Worm (Caenorhabditis elegans) whole organism, L2 larva: ENCODE results near the gene T23B7.3.

ENCODE experiments used
- C34F6.9 ChIP-seq: fragments of 150-350 bp; optimal IDR thresholded peaks from 2 replicates; lab custom pipeline; 2014; ENCODE audit warnings: missing biosample characterization, missing genetic modification characterization
- R02D3.7 ChIP-seq: fragments of 150-350 bp; optimal IDR thresholded peaks from 2 replicates; lab custom pipeline; 2014; ENCODE audit warnings: missing biosample characterization, missing genetic modification characterization
- Y55F3AM.14 ChIP-seq: fragments of 200-800 bp; sonication (Bioruptor generic); optimal IDR thresholded peaks from 2 replicates; lab custom pipeline; 2018; ENCODE audit warnings: mild to moderate bottlenecking, missing genetic modification characterization, missing compliant biosample characterization
- ZK546.5 ChIP-seq: sonication (generic microtip); optimal IDR thresholded peaks from 2 replicates; lab custom pipeline; 2017; ENCODE audit warnings: missing biosample characterization, missing genetic modification characterization
- ama-1 ChIP-seq: fragments of 150-350 bp; optimal IDR thresholded peaks from 2 replicates; lab custom pipeline; 2018; ENCODE audit warnings: inconsistent platforms
- blmp-1 ChIP-seq: sonication (generic microtip); optimal IDR thresholded peaks from 2 replicates; lab custom pipeline; 2017; ENCODE audit warnings: missing genetic modification characterization, mild to moderate bottlenecking, missing compliant biosample characterization, antibody characterized with exemption, moderate library complexity; ENCODE audit not compliant: insufficient read depth
- ceh-82 ChIP-seq: fragments of 150-350 bp; optimal IDR thresholded peaks from 2 replicates; lab custom pipeline; 2014; ENCODE audit warnings: missing biosample characterization, missing genetic modification characterization
- crh-2 ChIP-seq: sonication (generic microtip); optimal IDR thresholded peaks from 2 replicates; lab custom pipeline; 2017; ENCODE audit warnings: missing biosample characterization, missing genetic modification characterization
- elt-3 ChIP-seq: sonication (generic microtip); optimal IDR thresholded peaks from 2 replicates; lab custom pipeline; 2017; ENCODE audit warnings: missing biosample characterization, missing genetic modification characterization
- fos-1 ChIP-seq: fragments of 150-350 bp; optimal IDR thresholded peaks from 2 replicates; lab custom pipeline; 2014; ENCODE audit warnings: missing biosample characterization, missing genetic modification characterization
- gmeb-1 ChIP-seq: fragments of 150-350 bp; optimal IDR thresholded peaks from 2 replicates; lab custom pipeline; 2014; ENCODE audit warnings: missing biosample characterization, missing genetic modification characterization
- lin-39 ChIP-seq: fragments of 150-350 bp; optimal IDR thresholded peaks from 2 replicates; lab custom pipeline; 2014; ENCODE audit warnings: missing biosample characterization, missing genetic modification reagents, missing genetic modification characterization
- lsy-2 ChIP-seq, 2 experiments: fragments of 150-350 bp in 1 of 2; sonication (generic microtip) in 1 of 2; optimal IDR thresholded peaks; 2 replicates each; lab custom pipeline; 2014 to 2017; ENCODE audit warnings: missing biosample characterization in 2 of 2, missing genetic modification characterization in 2 of 2
- mbf-1 ChIP-seq: sonication (generic microtip); optimal IDR thresholded peaks from 2 replicates; lab custom pipeline; 2017; ENCODE audit warnings: missing biosample characterization, missing genetic modification characterization
- mdl-1 ChIP-seq, 2 experiments: fragments of 150-350 bp in 1 of 2; sonication (generic microtip) in 1 of 2; optimal IDR thresholded peaks; 2 replicates each; lab custom pipeline; 2017; ENCODE audit warnings: missing biosample characterization in 2 of 2, missing genetic modification characterization in 2 of 2
- nhr-11 ChIP-seq: fragments of 150-350 bp; optimal IDR thresholded peaks from 2 replicates; lab custom pipeline; 2014; ENCODE audit warnings: missing biosample characterization, missing genetic modification characterization
- nhr-12 ChIP-seq: fragments of 150-350 bp; optimal IDR thresholded peaks from 2 replicates; lab custom pipeline; 2014; ENCODE audit warnings: missing biosample characterization, missing genetic modification characterization
- nhr-129 ChIP-seq: fragments of 150-350 bp; optimal IDR thresholded peaks from 2 replicates; lab custom pipeline; 2014; ENCODE audit warnings: missing biosample characterization, missing genetic modification characterization
- nhr-21 ChIP-seq: fragments of 150-350 bp; optimal IDR thresholded peaks from 2 replicates; lab custom pipeline; 2014; ENCODE audit warnings: missing biosample characterization, missing genetic modification characterization
- nhr-237 ChIP-seq: fragments of 150-350 bp; optimal IDR thresholded peaks from 2 replicates; lab custom pipeline; 2014; ENCODE audit warnings: missing biosample characterization, missing genetic modification characterization
- nhr-25 ChIP-seq: fragments of 150-350 bp; sonication (generic microtip); optimal IDR thresholded peaks from 3 replicates; lab custom pipeline; 2014; ENCODE audit warnings: missing biosample characterization, missing genetic modification characterization
- sem-4 ChIP-seq: fragments of 150-350 bp; optimal IDR thresholded peaks from 2 replicates; lab custom pipeline; 2014; ENCODE audit warnings: missing biosample characterization, missing genetic modification reagents, missing genetic modification characterization
- skn-1 ChIP-seq: sonication (generic microtip); optimal IDR thresholded peaks from 2 replicates; lab custom pipeline; 2017; ENCODE audit warnings: missing biosample characterization, missing genetic modification characterization
- sma-3 ChIP-seq: sonication (generic microtip); optimal IDR thresholded peaks from 2 replicates; lab custom pipeline; 2016; ENCODE audit warnings: missing genetic modification reagents, missing genetic modification characterization, missing compliant biosample characterization
- sma-9 ChIP-seq, 2 experiments: fragments of 150-350 bp in 1 of 2; sonication (generic microtip) in 1 of 2; optimal IDR thresholded peaks; 2 replicates each; lab custom pipeline; 2014 to 2016; ENCODE audit warnings: missing genetic modification characterization in 2 of 2, mild to moderate bottlenecking in 1 of 2, missing biosample characterization in 1 of 2, missing compliant biosample characterization in 1 of 2, missing genetic modification reagents in 1 of 2, moderate library complexity in 1 of 2
- unc-39 ChIP-seq: fragments of 150-350 bp; optimal IDR thresholded peaks from 2 replicates; lab custom pipeline; 2014; ENCODE audit warnings: missing biosample characterization, missing genetic modification characterization
- unc-55 ChIP-seq: fragments of 150-350 bp; sonication (generic microtip); optimal IDR thresholded peaks from 3 replicates; lab custom pipeline; 2014; ENCODE audit warnings: missing biosample characterization, missing genetic modification reagents, missing genetic modification characterization
- ztf-1 ChIP-seq: fragments of 200-800 bp; sonication (Bioruptor generic); conservative IDR thresholded peaks from 2 replicates; pipeline ENCODE4 v1.3.6; 2022; ENCODE audit warnings: missing genetic modification characterization, missing compliant biosample characterization
- ztf-4 ChIP-seq: fragments of 150-350 bp; optimal IDR thresholded peaks from 2 replicates; lab custom pipeline; 2014; ENCODE audit warnings: missing biosample characterization, missing genetic modification characterization

Gene T23B7.3

ce11 chrII:4854761-4855160, 4.8 kb downstream of the T23B7.3 start:
- TF ChIP-seq nhr-129 (tag; lab: Kevin White, UChicago) (no peak), sem-4 (tag; lab: Kevin White, UChicago) (no peak), C34F6.9 (peak; percentile 39), lsy-2 (tag; optimal IDR thresholded peaks at IDR 0.05; lab: Kevin White, UChicago) (no peak), unc-55 (GFP tag; lab: Kevin White, UChicago) (peak; percentile 35)
- TF ChIP-seq, all 48 proteins: peak for 2

DNA sequence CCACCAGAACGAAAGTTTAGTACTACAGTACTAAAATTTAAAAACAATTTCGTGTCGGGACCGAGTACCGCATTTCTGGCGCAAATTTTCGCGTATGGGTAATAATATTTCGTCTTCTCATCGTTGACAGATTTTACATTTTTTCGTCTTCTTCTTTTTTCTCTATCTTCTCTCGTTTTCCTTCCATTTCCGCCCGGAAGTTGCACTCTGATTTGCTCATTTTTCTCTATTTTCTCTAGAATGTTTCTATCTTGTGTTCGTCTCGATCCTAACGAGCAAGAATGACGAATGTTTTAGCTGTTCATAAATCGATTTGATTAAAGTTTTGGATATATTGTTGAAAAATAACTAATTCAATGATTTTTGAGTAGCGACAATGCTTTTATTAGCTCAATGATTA, 5.5 kb downstream of the T23B7.3 start:
- TF ChIP-seq sma-9 (GFP tag; optimal IDR thresholded peaks at IDR 0.05; lab: Kevin White, UChicago) (peak; percentile 49), sma-9 (tag; optimal IDR thresholded peaks at IDR 0.05; lab: Kevin White, UChicago) (no peak), nhr-11 (tag; lab: Kevin White, UChicago) (no peak), C34F6.9 (peak; percentile 15), R02D3.7 (tag; lab: Kevin White, UChicago) (no peak), lsy-2 (tag; optimal IDR thresholded peaks at IDR 0.05; lab: Kevin White, UChicago) (peak; percentile 2 to 24), ztf-1 (no peak), Y55F3AM.14 (no peak)

- peak; percentile 6 for TF ChIP-seq unc-55 (GFP tag; lab: Kevin White, UChicago)
- peak; percentile 11 for TF ChIP-seq gmeb-1 (tag; lab: Kevin White, UChicago)
- TF ChIP-seq lsy-2 (tag; optimal IDR thresholded peaks at IDR 0.05; lab: Kevin White, UChicago), result peak in 1 of 2 experiments; percentile 52
- TF ChIP-seq mbf-1 (tag; lab: Kevin White, UChicago), result no peak
- no peak for TF ChIP-seq ztf-1
- peak; percentile 58 for TF ChIP-seq nhr-21 (tag; lab: Kevin White, UChicago)
- peak; percentile 1 for TF ChIP-seq skn-1
- peak; percentile 13 for TF ChIP-seq nhr-129 (tag; lab: Kevin White, UChicago)
- peak; percentile 4 for TF ChIP-seq crh-2 (tag; lab: Kevin White, UChicago)
- TF ChIP-seq sma-9 (GFP tag; optimal IDR thresholded peaks at IDR 0.05; lab: Kevin White, UChicago), result peak; percentile 32
- TF ChIP-seq sma-9 (tag; optimal IDR thresholded peaks at IDR 0.05; lab: Kevin White, UChicago), result no peak
- TF ChIP-seq ZK546.5, result no peak
- TF ChIP-seq nhr-25, result peak; percentile 73
- peak; percentile 54 for TF ChIP-seq C34F6.9
- TF ChIP-seq, all 48 proteins: peak for 10
These were observed 6.1 kb downstream of the T23B7.3 start for ce11 chrII:4856113-4856512.

- TF ChIP-seq nhr-237 (tag; lab: Kevin White, UChicago), result no peak
- TF ChIP-seq ceh-82 (tag; lab: Kevin White, UChicago), result no peak
- peak; percentile 94 for TF ChIP-seq fos-1
- peak; percentile 18 for TF ChIP-seq sma-9 (GFP tag; optimal IDR thresholded peaks at IDR 0.05; lab: Kevin White, UChicago)
- no peak for TF ChIP-seq sma-9 (tag; optimal IDR thresholded peaks at IDR 0.05; lab: Kevin White, UChicago)
- no peak for TF ChIP-seq mdl-1 (tag; optimal IDR thresholded peaks at IDR 0.05; lab: Kevin White, UChicago)
- no peak for TF ChIP-seq unc-39 (tag; lab: Kevin White, UChicago)
- TF ChIP-seq nhr-12, result no peak
- TF ChIP-seq blmp-1 (tag; lab: Kevin White, UChicago), result no peak
- peak; percentile 32 for TF ChIP-seq crh-2 (tag; lab: Kevin White, UChicago)
- no peak for TF ChIP-seq sma-3 (GFP tag; lab: Kevin White, UChicago)
- TF ChIP-seq nhr-129 (tag; lab: Kevin White, UChicago), result peak; percentile 17
These were observed 7.1 kb downstream of the T23B7.3 start for ce11 chrII:4857086-4857485.

ce11 chrII:4857873-4858364, 7.9 kb downstream of the T23B7.3 start, which contains the start of gene F11G11.5:
TSS of gene F11G11.5 (plus strand) at chrII:4857923.
- TF ChIP-seq blmp-1 (tag; lab: Kevin White, UChicago) (no peak), elt-3 (no peak), ztf-1 (no peak), lin-39 (tag; lab: Kevin White, UChicago) (no peak), lsy-2 (tag; optimal IDR thresholded peaks at IDR 0.05; lab: Kevin White, UChicago) (no peak), ama-1 (lab: Kevin White, UChicago) (peak; percentile 68), ztf-4 (peak; percentile 33), sma-3 (GFP tag; lab: Kevin White, UChicago) (no peak), nhr-129 (tag; lab: Kevin White, UChicago) (no peak), sem-4 (tag; lab: Kevin White, UChicago) (no peak)

DNA sequence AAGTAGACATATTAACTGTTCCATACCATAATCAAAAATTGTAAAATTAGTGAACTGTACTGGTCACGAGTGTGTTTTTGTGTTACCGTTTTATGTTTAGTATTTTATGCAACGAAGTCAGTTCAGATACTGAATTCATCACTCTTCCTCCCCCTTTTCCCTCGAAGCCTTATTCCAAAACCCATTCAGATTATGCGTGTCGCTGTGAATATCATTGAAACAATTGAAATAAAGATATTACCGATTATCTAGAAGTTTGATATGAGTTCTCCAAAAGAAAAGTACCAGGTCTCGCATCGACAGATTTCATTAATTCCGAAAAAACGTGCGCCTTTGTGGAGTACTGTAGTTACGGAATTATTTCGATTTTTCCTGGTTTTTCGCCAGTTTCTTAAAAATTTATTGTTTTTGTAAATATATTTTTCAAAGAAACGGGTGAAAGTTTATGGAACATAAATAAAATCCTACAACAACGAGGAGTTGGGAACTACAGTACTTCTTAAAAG, 9.0 kb downstream of the T23B7.3 start:
- TF ChIP-seq ama-1 (lab: Kevin White, UChicago) (peak; percentile 59), ztf-4 (peak; percentile 35), unc-55 (GFP tag; lab: Kevin White, UChicago) (no peak)
- TF ChIP-seq, all 48 proteins: peak for 2
